Fruit fly (Drosophila melanogaster) whole organism, larva: Measurements from ENCODE around the gene GluRS-m.

Source experiments
- noc ChIP-seq: fragments of 200-800 bp; sonication (Bioruptor generic); optimal IDR thresholded peaks from 3 replicates; lab custom pipeline; 2019; ENCODE audit warnings: missing biosample characterization, mild to moderate bottlenecking, missing genetic modification characterization, moderate library complexity

Gene GluRS-m

dm6 chr3L:16417024-16417423, at the start of gene GluRS-m:
GluRS-m (minus strand) TSS chr3L:16417177.
- TF ChIP-seq noc (tag; lab: Kevin White, UChicago): no peak

dm6 chr3L:16463846-16464245, 46.9 kb upstream of the GluRS-m start:
- TF ChIP-seq noc (tag; lab: Kevin White, UChicago): no peak

dm6 chr3L:16451887-16452751, 35.1 kb upstream of the GluRS-m start, which contains the start of gene dsx-c73A:
dsx-c73A (minus strand) TSS chr3L:16451958.
- no peak for TF ChIP-seq noc (tag; lab: Kevin White, UChicago)

- no peak for TF ChIP-seq noc (tag; lab: Kevin White, UChicago)
These were observed 25.7 kb upstream of the GluRS-m start for dm6 chr3L:16442628-16443027.

- TF ChIP-seq noc (tag; lab: Kevin White, UChicago): no peak
These were observed 20.3 kb upstream of the GluRS-m start for dm6 chr3L:16437271-16437670.

- TF ChIP-seq noc (tag; lab: Kevin White, UChicago): no peak
These were observed 16.6 kb upstream of the GluRS-m start for dm6 chr3L:16433556-16433955.

dm6 chr3L:16431056-16431455, 14.1 kb upstream of the GluRS-m start:
- TF ChIP-seq noc (tag; lab: Kevin White, UChicago): no peak

dm6 chr3L:16429451-16429850, 12.5 kb upstream of the GluRS-m start:
- TF ChIP-seq noc (tag; lab: Kevin White, UChicago): no peak

- TF ChIP-seq noc (tag; lab: Kevin White, UChicago): no peak
These were observed 2.2 kb upstream of the GluRS-m start, which contains the start of the genes TyrRS and CG33158 for dm6 chr3L:16419059-16419773. TyrRS (minus strand) TSS chr3L:16419302. CG33158 (plus strand) TSS chr3L:16419597.

- TF ChIP-seq noc (tag; lab: Kevin White, UChicago): no peak
These were observed 4.5 kb downstream of the GluRS-m start, which contains the start of gene Serinc for dm6 chr3L:16412394-16412950. Serinc (plus strand) TSS chr3L:16412722.

dm6 chr3L:16411566-16411965, 5.4 kb downstream of the GluRS-m start, which contains the start of gene fax:
fax (minus strand) TSS chr3L:16411828.
- TF ChIP-seq noc (tag; lab: Kevin White, UChicago): no peak

- no peak for TF ChIP-seq noc (tag; lab: Kevin White, UChicago)
These were observed 6.5 kb downstream of the GluRS-m start for dm6 chr3L:16410234-16411119.

- no peak for TF ChIP-seq noc (tag; lab: Kevin White, UChicago)
These were observed 7.3 kb downstream of the GluRS-m start for dm6 chr3L:16409440-16410233.
